Fruit fly (Drosophila melanogaster): ENCODE data around the gene Irk3.

Gene Irk3

DNA sequence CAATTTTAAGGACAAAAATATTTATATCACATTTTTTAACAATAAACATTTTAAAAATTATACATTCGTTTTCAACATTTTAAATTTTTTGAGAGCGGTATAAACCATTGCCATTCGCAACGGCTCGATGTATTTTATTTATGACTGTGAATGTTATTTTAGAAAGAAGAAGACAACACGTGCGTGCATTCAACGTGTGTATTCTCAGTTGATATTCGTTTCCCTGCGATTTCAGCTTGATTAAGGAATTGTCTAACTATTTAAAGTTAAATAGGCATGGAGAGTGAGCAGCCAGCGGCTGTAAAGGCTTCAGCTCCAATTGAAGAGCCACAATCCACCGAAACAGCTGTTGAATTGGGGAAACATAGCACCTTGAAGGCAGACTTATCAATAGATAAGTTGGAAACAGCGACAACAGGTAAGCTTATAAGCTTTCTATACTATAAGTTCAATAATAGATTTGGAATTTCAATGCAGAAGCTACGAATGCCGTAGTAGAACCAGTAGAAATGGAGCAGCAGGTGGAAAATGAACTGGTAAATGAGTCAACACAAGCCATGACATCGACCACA is 14.9 kb downstream of the Irk3 start, which contains the start of gene CG10341:
Gene CG10341, plus strand, starts transcription at position 156 of the 572 bp plus-strand sequence.
- TF ChIP-seq ttk (optimal IDR thresholded peaks at IDR 0.05) = no peak
- TF ChIP-seq insv (optimal IDR thresholded peaks at IDR 0.05) = no peak
- no peak for TF ChIP-seq psq (optimal IDR thresholded peaks at IDR 0.05)
- TF ChIP-seq Sin3A (optimal IDR thresholded peaks at IDR 0.05) = no peak
- no peak for TF ChIP-seq h (optimal IDR thresholded peaks at IDR 0.05)
- TF ChIP-seq Myc (optimal IDR thresholded peaks at IDR 0.05) = no peak

DNA sequence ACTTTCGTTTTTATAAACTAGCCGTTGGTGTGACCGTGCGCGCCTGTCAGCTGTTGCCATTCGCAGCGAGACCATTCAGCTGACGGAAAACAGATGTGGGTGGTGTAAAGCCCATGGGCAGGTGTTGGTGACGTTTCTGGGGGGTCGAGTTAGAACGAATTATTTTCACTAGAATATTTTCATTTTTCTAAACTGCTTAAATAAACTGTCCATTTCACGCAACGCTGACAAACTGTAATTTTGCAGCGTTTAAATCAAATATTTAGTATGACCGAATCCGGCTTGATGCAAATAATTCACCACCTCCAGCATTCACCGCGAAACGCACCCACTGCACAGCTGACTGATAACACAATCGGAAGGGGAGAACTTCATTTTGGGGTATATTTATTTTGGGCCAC is 18.1 kb downstream of the Irk3 start, which contains the start of the genes CG10383 and CG10338:
Gene CG10383, minus strand, starts transcription at position 199 of the 401 bp plus-strand sequence.
Gene CG10338, plus strand, starts transcription at position 261 of the 401 bp plus-strand sequence.
- TF ChIP-seq Sin3A (optimal IDR thresholded peaks at IDR 0.05) (peak; percentile 81), psq (optimal IDR thresholded peaks at IDR 0.05) (no peak)

DNA sequence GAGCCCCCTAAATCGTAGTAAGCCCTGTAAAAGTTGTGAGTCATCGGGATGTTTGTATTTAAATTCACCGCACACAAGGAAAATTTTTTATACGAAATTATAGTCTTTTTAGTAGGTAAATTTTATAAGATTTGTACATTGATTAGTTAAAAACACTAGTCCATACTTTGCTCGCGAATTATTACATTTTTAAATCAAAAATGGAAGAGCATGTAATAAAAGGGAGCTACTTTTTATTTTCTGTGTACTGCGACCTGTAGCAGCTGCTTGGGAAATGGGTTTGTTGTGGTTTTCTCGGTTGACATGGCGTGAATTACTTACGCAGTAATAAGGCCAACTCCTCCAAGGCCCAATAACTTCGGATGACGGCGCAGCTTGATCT is 18.8 kb downstream of the Irk3 start:
- TF ChIP-seq Myc (optimal IDR thresholded peaks at IDR 0.05) (no peak), psq (optimal IDR thresholded peaks at IDR 0.05) (no peak), Sin3A (optimal IDR thresholded peaks at IDR 0.05) (no peak), insv (optimal IDR thresholded peaks at IDR 0.05) (no peak), h (optimal IDR thresholded peaks at IDR 0.05) (no peak), ttk (optimal IDR thresholded peaks at IDR 0.05) (no peak)

DNA sequence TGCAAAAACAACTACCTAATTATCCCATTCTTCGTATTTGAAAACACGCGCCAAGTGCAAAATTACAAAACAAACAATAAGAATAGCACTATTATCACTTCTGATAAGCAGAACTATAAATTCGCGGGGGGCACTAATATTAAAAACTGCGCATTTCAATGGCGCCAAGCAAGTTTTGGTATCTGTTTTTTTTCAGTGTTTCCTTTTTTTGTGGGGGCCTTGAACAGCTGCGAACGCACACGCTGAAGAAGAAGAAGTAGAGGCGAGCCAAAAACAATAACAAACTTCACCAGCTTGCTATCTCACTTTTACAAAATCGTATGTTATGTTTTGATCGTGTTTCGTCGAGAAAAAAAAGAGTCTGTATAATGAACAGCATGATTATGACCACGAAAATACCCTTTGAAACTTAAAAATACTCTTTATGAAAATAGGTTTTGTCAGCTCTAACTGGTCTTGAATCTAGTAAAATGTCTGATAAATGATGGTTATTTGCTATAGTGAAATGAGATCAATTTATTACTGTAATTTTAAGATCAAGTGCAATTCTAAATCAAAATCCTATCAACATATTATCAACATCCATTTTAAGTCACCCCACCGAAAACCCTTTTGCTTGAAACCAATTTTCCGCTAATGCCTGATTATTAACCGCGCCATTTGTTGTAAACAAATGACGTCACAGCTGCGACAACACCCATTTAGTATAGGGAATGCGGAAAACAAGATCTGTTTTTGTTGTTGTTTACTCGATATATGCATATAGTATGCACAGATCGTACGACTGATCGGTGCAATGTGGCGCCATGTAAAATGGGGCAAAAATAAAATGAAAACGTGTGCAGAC is 19.4 kb downstream of the Irk3 start:
- TF ChIP-seq h (optimal IDR thresholded peaks at IDR 0.05) = no peak
- TF ChIP-seq Myc (optimal IDR thresholded peaks at IDR 0.05) = no peak
- TF ChIP-seq insv (optimal IDR thresholded peaks at IDR 0.05) = no peak
- no peak for TF ChIP-seq Sin3A (optimal IDR thresholded peaks at IDR 0.05)
- TF ChIP-seq ttk (optimal IDR thresholded peaks at IDR 0.05) = no peak
- TF ChIP-seq psq (optimal IDR thresholded peaks at IDR 0.05) = no peak

DNA sequence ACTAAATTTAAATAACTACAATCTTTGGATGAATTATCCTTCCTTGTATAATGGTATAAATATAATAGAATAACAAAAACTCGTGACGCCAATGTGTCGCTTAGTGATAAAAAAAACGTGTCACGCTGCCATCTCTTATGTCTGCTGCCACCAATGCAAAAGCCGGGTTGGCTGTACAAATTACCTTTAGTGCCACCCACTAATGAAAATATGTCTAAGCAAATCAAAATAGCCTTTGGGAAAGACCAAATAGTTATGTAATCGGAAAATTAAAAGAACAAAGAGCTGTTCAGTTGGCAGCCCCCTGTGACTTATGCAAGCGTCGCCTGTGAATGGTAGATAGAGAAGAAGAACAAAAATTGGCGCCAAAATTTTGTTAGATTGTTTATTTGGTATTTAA is 24.2 kb downstream of the Irk3 start, which contains the start of gene CG10336:
Gene CG10336, plus strand, starts transcription at position 153 of the 400 bp plus-strand sequence.
- no peak for TF ChIP-seq Sin3A (optimal IDR thresholded peaks at IDR 0.05)
- no peak for TF ChIP-seq psq (optimal IDR thresholded peaks at IDR 0.05)
- TF ChIP-seq Myc (optimal IDR thresholded peaks at IDR 0.05) = no peak
- TF ChIP-seq h (optimal IDR thresholded peaks at IDR 0.05) = no peak
- TF ChIP-seq insv (optimal IDR thresholded peaks at IDR 0.05) = no peak
- TF ChIP-seq ttk (optimal IDR thresholded peaks at IDR 0.05) = no peak

DNA sequence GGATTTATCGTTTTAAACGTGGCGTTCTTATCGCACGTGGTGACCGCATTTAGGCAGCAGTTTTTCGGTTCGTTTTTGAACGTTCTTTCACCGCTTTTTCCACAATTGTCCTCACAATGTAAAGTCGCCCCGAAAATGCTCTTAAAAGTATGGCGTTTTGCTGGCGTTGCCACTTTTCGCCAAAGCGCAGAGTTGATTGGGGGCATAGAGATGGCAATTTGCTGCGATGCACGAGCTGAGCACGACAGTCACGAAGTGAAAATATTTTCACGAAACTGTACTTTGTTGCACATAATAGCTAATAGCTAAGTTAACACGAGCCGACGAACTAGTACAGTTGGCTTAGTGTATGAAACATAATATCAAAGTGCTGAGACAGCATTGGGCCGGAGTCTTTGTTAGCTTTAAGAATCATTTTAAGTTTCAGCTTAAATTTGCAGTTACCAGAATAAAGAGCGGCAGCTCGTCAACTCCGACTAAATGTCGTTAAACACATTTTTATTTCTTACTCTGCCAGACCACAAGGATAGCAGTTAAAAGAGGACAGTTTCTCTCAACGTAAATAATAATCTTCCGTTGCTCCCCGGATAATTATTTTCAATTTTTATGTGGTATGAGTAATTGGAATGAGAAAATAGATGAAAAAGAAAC is 24.8 kb downstream of the Irk3 start, which contains the start of gene msl-1:
Gene msl-1, minus strand, starts transcription at position 155 of the 651 bp plus-strand sequence.
- TF ChIP-seq Sin3A (optimal IDR thresholded peaks at IDR 0.05) (peak; percentile 23), h (optimal IDR thresholded peaks at IDR 0.05) (no peak)

DNA sequence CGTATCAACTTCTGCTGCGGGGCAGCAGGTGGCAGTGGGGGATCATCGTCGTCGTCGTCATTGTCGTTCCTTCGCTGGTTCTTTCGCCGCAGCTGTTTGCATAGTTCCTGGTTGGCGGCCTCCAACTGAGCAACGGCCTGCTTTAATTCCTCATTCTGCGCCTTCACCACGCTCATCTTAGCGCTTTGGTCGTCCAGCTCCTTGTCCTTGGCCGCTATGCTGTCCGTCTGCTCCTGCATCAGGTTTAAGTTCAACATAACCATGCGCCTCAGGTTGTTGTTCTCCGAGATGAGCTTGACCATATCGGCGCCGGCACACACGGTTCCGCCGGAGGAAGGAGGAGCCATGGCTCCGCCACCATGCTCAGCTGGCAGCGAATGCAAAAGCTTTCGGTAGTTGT is 25.7 kb downstream of the Irk3 start:
- TF ChIP-seq h (optimal IDR thresholded peaks at IDR 0.05) (no peak), Sin3A (optimal IDR thresholded peaks at IDR 0.05) (no peak), ttk (optimal IDR thresholded peaks at IDR 0.05) (peak; percentile 91), psq (optimal IDR thresholded peaks at IDR 0.05) (no peak), insv (optimal IDR thresholded peaks at IDR 0.05) (no peak), Myc (optimal IDR thresholded peaks at IDR 0.05) (no peak)

DNA sequence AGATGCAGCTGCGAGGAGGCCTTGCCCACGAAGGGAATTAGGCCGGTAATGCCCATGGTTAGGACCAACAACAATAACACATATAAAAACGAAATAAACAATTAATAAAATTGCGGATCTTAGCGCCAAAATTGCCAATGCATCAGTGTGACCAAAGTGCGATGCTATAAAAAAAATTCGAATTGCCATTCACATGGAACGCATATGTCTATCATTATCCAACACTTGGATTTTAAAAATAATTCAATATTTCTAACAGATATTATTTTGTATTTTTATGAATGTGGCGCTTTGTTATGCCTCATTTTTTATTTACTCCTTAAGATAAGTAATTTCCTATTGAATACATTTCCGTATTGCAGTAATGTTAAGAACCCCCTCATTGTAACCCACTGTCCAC is 31.6 kb downstream of the Irk3 start, which contains the start of gene tos:
Gene tos, minus strand, starts transcription at position 173 of the 400 bp plus-strand sequence.
- TF ChIP-seq insv (optimal IDR thresholded peaks at IDR 0.05) (no peak), h (optimal IDR thresholded peaks at IDR 0.05) (no peak), Sin3A (optimal IDR thresholded peaks at IDR 0.05) (no peak), psq (optimal IDR thresholded peaks at IDR 0.05) (no peak), Myc (optimal IDR thresholded peaks at IDR 0.05) (no peak), ttk (optimal IDR thresholded peaks at IDR 0.05) (no peak)

DNA sequence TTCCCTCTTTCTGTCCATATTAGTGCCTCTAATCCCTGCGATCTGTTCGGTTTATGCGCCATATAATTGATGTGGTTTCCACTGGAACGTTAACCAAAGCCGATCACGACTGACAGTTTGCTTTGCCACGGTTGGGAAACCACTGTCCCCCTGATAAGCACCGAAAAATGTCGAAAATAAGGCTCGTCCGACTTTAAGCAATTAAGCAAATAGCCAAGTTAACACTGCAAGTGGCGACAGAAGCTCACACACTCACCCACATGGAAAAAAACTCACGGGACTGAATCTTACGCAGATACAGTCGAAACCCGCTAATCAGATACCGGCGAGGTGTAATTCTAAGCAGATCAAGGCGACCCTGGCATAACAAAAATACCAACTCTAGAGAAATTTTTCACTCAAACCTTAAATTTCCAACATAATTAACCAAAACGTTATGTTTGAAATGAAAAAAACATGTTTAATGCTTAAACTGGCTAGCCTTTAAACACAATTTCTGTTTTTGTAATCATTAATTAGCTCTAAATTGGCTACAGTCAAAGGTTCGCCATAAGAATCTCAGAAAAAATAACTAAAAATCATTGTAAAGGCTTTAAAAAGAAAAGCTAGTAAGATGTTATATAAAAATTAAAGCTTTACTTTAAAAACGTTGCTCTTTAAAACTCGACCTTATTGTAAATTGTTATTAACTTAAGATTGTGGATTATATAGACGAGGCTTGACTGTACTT is 35.5 kb downstream of the Irk3 start:
- no peak for TF ChIP-seq psq (optimal IDR thresholded peaks at IDR 0.05)
- TF ChIP-seq Sin3A (optimal IDR thresholded peaks at IDR 0.05) = no peak
- TF ChIP-seq insv (optimal IDR thresholded peaks at IDR 0.05) = no peak
- TF ChIP-seq ttk (optimal IDR thresholded peaks at IDR 0.05) = no peak
- TF ChIP-seq Myc (optimal IDR thresholded peaks at IDR 0.05) = no peak
- TF ChIP-seq h (optimal IDR thresholded peaks at IDR 0.05) = no peak

DNA sequence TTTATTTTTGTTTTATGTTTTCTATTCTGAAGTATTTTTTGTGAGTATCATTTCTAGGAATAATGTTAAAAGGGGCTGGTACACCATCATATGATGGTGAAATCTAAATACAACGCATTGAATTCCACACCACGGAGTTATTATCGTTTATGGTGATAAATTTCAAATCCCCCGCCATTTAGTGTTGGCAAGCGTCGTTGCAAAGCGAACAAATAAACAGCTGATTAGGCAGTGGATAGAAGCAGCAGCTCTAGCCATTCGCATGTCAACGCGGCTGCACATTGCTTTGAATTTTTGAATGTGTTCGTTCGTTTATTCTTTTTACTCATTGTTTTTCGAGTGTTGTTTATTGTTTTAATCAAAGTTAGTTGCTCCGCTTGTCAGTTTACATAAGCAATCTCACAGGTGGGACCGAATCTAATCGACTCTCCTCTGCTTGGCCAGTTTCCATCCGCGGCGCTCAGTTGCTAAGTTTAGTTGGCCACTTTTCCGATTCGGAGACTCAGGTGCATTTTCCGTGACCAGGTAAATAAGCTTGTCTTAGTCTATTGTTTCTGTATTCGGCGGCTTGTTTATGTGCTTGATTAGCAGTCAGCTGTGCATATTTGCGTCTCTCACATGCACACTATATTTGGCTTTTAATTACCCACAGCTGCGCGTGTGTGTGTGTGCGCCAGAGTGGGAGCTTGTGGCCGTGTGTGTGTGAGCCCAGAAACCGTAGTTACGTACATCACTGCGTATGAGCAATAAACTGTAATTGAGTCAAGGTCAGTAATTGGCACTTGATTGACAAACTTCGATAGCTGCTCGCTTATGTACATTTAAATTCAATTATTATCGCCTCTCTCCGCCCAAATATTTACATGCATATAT is 36.4 kb downstream of the Irk3 start, which contains the start of the genes Mst36Fa and CG31751:
Gene Mst36Fa, minus strand, starts transcription at position 51 of the 873 bp plus-strand sequence.
Gene CG31751, plus strand, starts transcription at position 274 of the 873 bp plus-strand sequence.
- TF ChIP-seq ttk (optimal IDR thresholded peaks at IDR 0.05) (no peak), Sin3A (optimal IDR thresholded peaks at IDR 0.05) (no peak), Myc (optimal IDR thresholded peaks at IDR 0.05) (no peak), psq (optimal IDR thresholded peaks at IDR 0.05) (no peak), insv (optimal IDR thresholded peaks at IDR 0.05) (no peak), h (optimal IDR thresholded peaks at IDR 0.05) (no peak)

All from Kc167 (cell line).